Fruit fly (Drosophila melanogaster): ENCODE data around the gene CYLD.

DNA sequence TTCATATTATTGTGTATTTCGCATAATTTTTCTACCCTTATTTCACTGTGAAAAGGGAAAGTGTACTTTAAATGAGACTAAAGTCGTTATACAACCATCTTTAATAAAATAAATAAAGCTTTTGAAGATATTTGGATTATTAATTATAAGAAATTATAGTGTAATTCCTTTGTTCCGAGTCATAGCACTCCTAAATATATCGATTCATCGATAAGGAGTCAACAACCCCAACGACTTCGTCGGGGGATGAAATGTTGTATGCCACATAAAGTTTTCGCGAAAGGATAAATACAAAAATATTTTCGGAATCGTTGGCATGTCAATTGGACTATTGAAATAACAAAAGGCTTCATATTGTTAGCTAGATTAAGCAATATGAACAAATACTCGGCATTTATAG is 48.1 kb downstream of the CYLD start, which contains the start of gene Ror:
- TF ChIP-seq psq (optimal IDR thresholded peaks at IDR 0.05) (no peak), EcR (GFP tag; optimal IDR thresholded peaks at IDR 0.05) (no peak), usp (GFP tag; optimal IDR thresholded peaks at IDR 0.05) (no peak), Dll (optimal IDR thresholded peaks at IDR 0.05) (no peak)

Data from whole organism.